Worm (Caenorhabditis elegans) whole organism, early embryonic: Measurements from ENCODE around the gene csn-1.

Source experiments
- ceh-36 ChIP-seq: sonication (generic microtip); optimal IDR thresholded peaks from 2 replicates; lab custom pipeline; 2016; ENCODE audit warnings: missing genetic modification characterization, inconsistent platforms, missing compliant biosample characterization
- ets-7 ChIP-seq: sonication (generic microtip); optimal IDR thresholded peaks from 2 replicates; lab custom pipeline; 2016; ENCODE audit warnings: missing genotype, missing genetic modification characterization, missing compliant biosample characterization

DNA sequence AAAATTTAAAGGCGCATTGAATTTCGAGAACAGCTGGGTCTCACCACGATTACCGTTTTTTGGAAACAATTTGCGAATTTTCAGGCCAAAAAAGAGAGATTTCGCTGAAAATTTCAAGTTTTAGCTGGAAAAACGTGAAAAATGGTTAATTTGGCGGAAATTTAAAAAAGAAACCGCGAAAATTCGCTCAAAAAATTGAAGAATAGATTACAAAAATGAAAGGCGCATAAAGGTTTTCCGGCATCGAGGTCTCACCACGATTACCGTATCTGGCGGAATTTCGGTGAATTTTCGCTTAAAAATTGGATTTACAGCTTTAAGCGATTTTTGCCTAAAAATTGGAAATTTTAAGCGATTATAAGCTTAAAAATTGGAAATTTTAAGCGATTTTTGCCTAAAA, 10.9 kb downstream of the csn-1 start:
- TF ChIP-seq ets-7 (no peak), ceh-36 (tag; lab: Kevin White, UChicago) (no peak)
